Worm (Caenorhabditis elegans) whole organism, young adult: Measurements from ENCODE around the gene apa-2.
A peak's percentile ranks its signal among the peaks of the same experiment; 100 is the strongest.

Experiments
- C06A6.2 ChIP-seq: fragments of 200-800 bp; sonication (Bioruptor generic); conservative IDR thresholded peaks from 2 replicates; pipeline ENCODE4 v1.3.6; 2022; ENCODE audit warnings: missing genetic modification characterization, missing compliant biosample characterization
- C17E4.6 ChIP-seq: fragments of 200-800 bp; sonication (Bioruptor generic); IDR thresholded peaks from 2 replicates; pipeline ENCODE4 v1.3.6; 2022; ENCODE audit warnings: missing genetic modification reagents, missing genetic modification characterization, missing compliant biosample characterization
- F10E7.11 ChIP-seq: sonication (generic microtip); optimal IDR thresholded peaks from 2 replicates; lab custom pipeline; 2017; ENCODE audit warnings: mild to moderate bottlenecking, missing genetic modification characterization, moderate library complexity, missing compliant biosample characterization
- F23B12.7 ChIP-seq: sonication (generic microtip); optimal IDR thresholded peaks from 2 replicates; lab custom pipeline; 2017; ENCODE audit warnings: missing genetic modification characterization, mild to moderate bottlenecking, missing compliant biosample characterization, antibody characterized with exemption, moderate library complexity; ENCODE audit not compliant: insufficient read depth
- F39B2.1 ChIP-seq: fragments of 200-800 bp; sonication (Bioruptor generic); IDR thresholded peaks from 2 replicates; pipeline ENCODE4 v1.3.6; 2022; ENCODE audit warnings: missing genetic modification reagents, missing genetic modification characterization, missing compliant biosample characterization
- F55B11.4 ChIP-seq: sonication (generic microtip); optimal IDR thresholded peaks from 2 replicates; lab custom pipeline; 2016; ENCODE audit warnings: missing compliant biosample characterization, missing genetic modification characterization, borderline replicate concordance; ENCODE audit not compliant: insufficient read depth
- K11D2.4 ChIP-seq: fragments of 200-800 bp; sonication (Bioruptor generic); IDR thresholded peaks from 2 replicates; pipeline ENCODE4 v1.3.6; 2022; ENCODE audit warnings: missing genetic modification reagents, missing genetic modification characterization, missing compliant biosample characterization
- T26A5.8 ChIP-seq: sonication (generic microtip); optimal IDR thresholded peaks from 2 replicates; lab custom pipeline; 2016; ENCODE audit warnings: missing genetic modification characterization, missing compliant biosample characterization
- Y53G8AR.9 ChIP-seq: fragments of 200-800 bp; sonication (Bioruptor generic); conservative IDR thresholded peaks from 2 replicates; pipeline ENCODE4 v1.3.6; 2022; ENCODE audit warnings: missing genetic modification reagents, missing genetic modification characterization, missing compliant biosample characterization
- Y95B8A.8 ChIP-seq: fragments of 200-800 bp; sonication (Bioruptor generic); IDR thresholded peaks from 2 replicates; pipeline ENCODE4 v1.3.6; 2022; ENCODE audit warnings: missing genetic modification reagents, missing genetic modification characterization, missing compliant biosample characterization
- aptf-2 ChIP-seq: fragments of 200-800 bp; sonication (Bioruptor generic); conservative IDR thresholded peaks from 2 replicates; pipeline ENCODE4 v1.3.6; 2022; ENCODE audit warnings: missing genetic modification reagents, missing genetic modification characterization, missing compliant biosample characterization
- atf-7 ChIP-seq: sonication (generic microtip); optimal IDR thresholded peaks from 2 replicates; lab custom pipeline; 2017; ENCODE audit warnings: mild to moderate bottlenecking, missing genetic modification characterization, missing compliant biosample characterization
- athp-1 ChIP-seq: sonication (generic microtip); optimal IDR thresholded peaks from 2 replicates; lab custom pipeline; 2017; ENCODE audit warnings: mild to moderate bottlenecking, missing genetic modification characterization, missing compliant biosample characterization
- attf-3 ChIP-seq: fragments of 200-800 bp; sonication (Bioruptor generic); conservative IDR thresholded peaks from 2 replicates; pipeline ENCODE4 v1.3.6; 2022; ENCODE audit warnings: missing genetic modification reagents, missing genetic modification characterization, missing compliant biosample characterization
- bed-2 ChIP-seq: fragments of 200-800 bp; sonication (Bioruptor generic); IDR thresholded peaks from 2 replicates; pipeline ENCODE4 v1.3.6; 2022; ENCODE audit warnings: missing genetic modification reagents, missing genetic modification characterization, missing compliant biosample characterization
- ccch-3 ChIP-seq: fragments of 200-800 bp; sonication (Bioruptor generic); optimal IDR thresholded peaks from 2 replicates; lab custom pipeline; 2018; ENCODE audit warnings: mild to moderate bottlenecking, missing genetic modification characterization, missing compliant biosample characterization
- cebp-1 ChIP-seq, 2 experiments: fragments of 200-800 bp in 1 of 2; sonication (Bioruptor generic) in 1 of 2; sonication (generic microtip) in 1 of 2; IDR thresholded peaks in 1 of 2; optimal IDR thresholded peaks in 1 of 2; 2 replicates each; pipeline versions ENCODE4 v1.3.6 to Lab custom; 2017 to 2022; ENCODE audit warnings: missing compliant biosample characterization in 2 of 2, missing genetic modification characterization in 2 of 2, mild to moderate bottlenecking in 1 of 2, missing genetic modification reagents in 1 of 2, moderate library complexity in 1 of 2
- ceh-27 ChIP-seq: fragments of 200-800 bp; sonication (Bioruptor generic); optimal IDR thresholded peaks from 2 replicates; lab custom pipeline; 2018; ENCODE audit warnings: mild to moderate bottlenecking, missing genetic modification characterization, moderate library complexity, missing compliant biosample characterization
- ceh-91 ChIP-seq: fragments of 200-800 bp; sonication (Bioruptor generic); IDR thresholded peaks from 2 replicates; pipeline ENCODE4 v1.3.6; 2022; ENCODE audit warnings: missing genetic modification reagents, missing genetic modification characterization, missing compliant biosample characterization
- dpff-1 ChIP-seq: sonication (generic microtip); optimal IDR thresholded peaks from 2 replicates; lab custom pipeline; 2017; ENCODE audit warnings: mild to moderate bottlenecking, missing genetic modification characterization, missing compliant biosample characterization
- egrh-3 ChIP-seq: fragments of 200-800 bp; sonication (Bioruptor generic); IDR thresholded peaks from 2 replicates; pipeline ENCODE4 v1.3.6; 2022; ENCODE audit warnings: missing genetic modification reagents, missing genetic modification characterization, missing compliant biosample characterization
- ets-4 ChIP-seq: fragments of 200-800 bp; sonication (Bioruptor generic); optimal IDR thresholded peaks from 2 replicates; lab custom pipeline; 2018; ENCODE audit warnings: mild to moderate bottlenecking, missing genetic modification characterization, missing compliant biosample characterization
- him-1 ChIP-seq: sonication (generic microtip); optimal IDR thresholded peaks from 2 replicates; lab custom pipeline; 2016; ENCODE audit warnings: missing genotype, missing genetic modification reagents, missing genetic modification characterization, missing compliant biosample characterization
- hlh-26 ChIP-seq: fragments of 200-800 bp; sonication (Bioruptor generic); conservative IDR thresholded peaks from 2 replicates; pipeline ENCODE4 v1.3.6; 2022; ENCODE audit warnings: missing genetic modification reagents, missing genetic modification characterization, missing compliant biosample characterization
- let-607 ChIP-seq, 2 experiments: fragments of 200-800 bp in 1 of 2; sonication (Bioruptor generic) in 1 of 2; sonication (generic microtip) in 1 of 2; optimal IDR thresholded peaks; 2 replicates each; lab custom pipeline; 2016 to 2018; ENCODE audit warnings: mild to moderate bottlenecking in 2 of 2, missing compliant biosample characterization in 2 of 2, missing genetic modification characterization in 2 of 2, moderate library complexity in 2 of 2, missing genotype in 1 of 2
- lin-35 ChIP-seq, 3 experiments: fragments of 150-350 bp in 2 of 3; sonication (generic microtip) in 1 of 3; optimal IDR thresholded peaks; 2 replicates each; lab custom pipeline; 2014 to 2018; ENCODE audit warnings: missing biosample characterization in 3 of 3, missing genetic modification characterization in 3 of 3, missing genetic modification reagents in 3 of 3
- lsl-1 ChIP-seq: fragments of 200-800 bp; sonication (Bioruptor generic); optimal IDR thresholded peaks from 2 replicates; lab custom pipeline; 2018; ENCODE audit warnings: mild to moderate bottlenecking, missing genetic modification characterization, moderate library complexity, missing compliant biosample characterization
- lsy-27 ChIP-seq: sonication (generic microtip); optimal IDR thresholded peaks from 2 replicates; lab custom pipeline; 2017; ENCODE audit warnings: missing genetic modification characterization, mild to moderate bottlenecking, missing compliant biosample characterization, antibody characterized with exemption, missing genotype, borderline replicate concordance; ENCODE audit not compliant: insufficient read depth
- madf-10 ChIP-seq: sonication (generic microtip); optimal IDR thresholded peaks from 2 replicates; lab custom pipeline; 2016; ENCODE audit warnings: mild to moderate bottlenecking, missing genetic modification characterization, missing compliant biosample characterization
- madf-8 ChIP-seq: fragments of 200-800 bp; sonication (Bioruptor generic); conservative IDR thresholded peaks from 2 replicates; pipeline ENCODE4 v1.3.6; 2022; ENCODE audit warnings: missing genetic modification reagents, missing genetic modification characterization, missing compliant biosample characterization
- mcd-1 ChIP-seq: fragments of 200-800 bp; sonication (Bioruptor generic); IDR thresholded peaks from 2 replicates; pipeline ENCODE4 v1.3.6; 2022; ENCODE audit warnings: missing genetic modification reagents, missing genetic modification characterization, missing compliant biosample characterization
- mel-28 ChIP-seq: sonication (generic microtip); optimal IDR thresholded peaks from 2 replicates; lab custom pipeline; 2016; ENCODE audit warnings: borderline replicate concordance, mild to moderate bottlenecking, missing genetic modification characterization, missing compliant biosample characterization
- mxl-1 ChIP-seq: sonication (generic microtip); optimal IDR thresholded peaks from 2 replicates; lab custom pipeline; 2016; ENCODE audit warnings: missing genetic modification characterization, missing compliant biosample characterization
- nfya-2 ChIP-seq: fragments of 200-800 bp; sonication (Bioruptor generic); IDR thresholded peaks from 2 replicates; pipeline ENCODE4 v1.3.6; 2022; ENCODE audit warnings: missing genetic modification reagents, missing genetic modification characterization, missing compliant biosample characterization
- pbrm-1 ChIP-seq: fragments of 200-800 bp; sonication (Bioruptor generic); IDR thresholded peaks from 2 replicates; pipeline ENCODE4 v1.3.6; 2022; ENCODE audit warnings: missing genetic modification reagents, missing genetic modification characterization, missing compliant biosample characterization
- rpc-1 ChIP-seq, 2 experiments: fragments of 150-350 bp in 1 of 2; sonication (generic microtip) in 1 of 2; optimal IDR thresholded peaks; 2 replicates each; lab custom pipeline; 2014 to 2018; ENCODE audit warnings: missing biosample characterization in 1 of 2, missing genetic modification characterization in 1 of 2, missing genetic modification reagents in 1 of 2, missing genotype in 1 of 2
- sdz-38 ChIP-seq: sonication (generic microtip); optimal IDR thresholded peaks from 2 replicates; lab custom pipeline; 2016; ENCODE audit warnings: missing genotype, missing genetic modification characterization, missing compliant biosample characterization
- sea-2 ChIP-seq: fragments of 200-800 bp; sonication (Bioruptor generic); IDR thresholded peaks from 2 replicates; pipeline ENCODE4 v1.3.6; 2022; ENCODE audit warnings: missing genetic modification characterization, missing compliant biosample characterization
- sptf-2 ChIP-seq: fragments of 200-800 bp; sonication (Bioruptor generic); optimal IDR thresholded peaks from 2 replicates; lab custom pipeline; 2018; ENCODE audit warnings: mild to moderate bottlenecking, missing genetic modification characterization, missing compliant biosample characterization
- unc-130 ChIP-seq: sonication (generic microtip); optimal IDR thresholded peaks from 2 replicates; lab custom pipeline; 2016; ENCODE audit warnings: missing genetic modification reagents, missing genetic modification characterization, missing compliant biosample characterization
- unc-62 ChIP-seq: fragments of 150-350 bp; optimal IDR thresholded peaks from 2 replicates; lab custom pipeline; 2014; ENCODE audit warnings: missing biosample characterization, missing genetic modification reagents, missing genetic modification characterization
- xnd-1 ChIP-seq: sonication (generic microtip); optimal IDR thresholded peaks from 2 replicates; lab custom pipeline; 2016; ENCODE audit warnings: missing genotype, missing genetic modification reagents, missing genetic modification characterization, missing compliant biosample characterization
- zfh-2 ChIP-seq: fragments of 200-800 bp; sonication (Bioruptor generic); conservative IDR thresholded peaks from 2 replicates; pipeline ENCODE4 v1.3.6; 2022; ENCODE audit warnings: missing genetic modification reagents, missing genetic modification characterization, missing compliant biosample characterization
- zim-3 ChIP-seq: sonication (generic microtip); optimal IDR thresholded peaks from 2 replicates; lab custom pipeline; 2017; ENCODE audit warnings: mild to moderate bottlenecking, missing genetic modification characterization, moderate library complexity, missing compliant biosample characterization
- ztf-3 ChIP-seq: fragments of 200-800 bp; sonication (Bioruptor generic); optimal IDR thresholded peaks from 2 replicates; lab custom pipeline; 2018; ENCODE audit warnings: mild to moderate bottlenecking, missing genetic modification characterization, missing compliant biosample characterization

Gene apa-2

DNA sequence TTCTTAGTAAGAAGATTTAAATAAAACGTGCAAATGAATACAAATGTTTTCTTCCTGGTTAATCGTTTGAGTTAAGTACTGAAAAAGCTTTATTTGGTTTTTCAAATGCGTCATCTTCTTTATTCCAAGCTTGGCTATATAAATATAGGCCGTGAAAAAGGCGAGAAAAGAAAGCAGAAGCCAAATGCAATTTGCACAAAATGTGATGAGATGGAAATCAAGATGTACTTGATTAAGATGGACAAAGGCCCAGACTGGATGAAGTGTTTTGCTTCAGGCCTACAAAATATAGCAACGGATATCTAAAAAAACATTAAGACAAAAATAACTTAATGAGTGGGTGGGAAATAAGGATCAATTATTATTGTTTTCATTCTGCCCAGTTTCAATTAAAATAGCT, 33.7 kb downstream of the apa-2 start:
- TF ChIP-seq zim-3 (tag; lab: Kevin White, UChicago) (no peak), nfya-2 (no peak), mel-28 (tag; lab: Kevin White, UChicago) (no peak), aptf-2 (GFP tag; lab: Robert Waterston, UW) (no peak), unc-62 (GFP tag; lab: Kevin White, UChicago) (no peak), sptf-2 (GFP tag; lab: Kevin White, UChicago) (no peak), zfh-2 (no peak), C17E4.6 (GFP tag; lab: Robert Waterston, UW) (no peak), sea-2 (GFP tag; lab: Robert Waterston, UW) (no peak), rpc-1 (optimal IDR thresholded peaks at IDR 0.05; lab: Kevin White, UChicago) (no peak), rpc-1 (tag; optimal IDR thresholded peaks at IDR 0.05; lab: Kevin White, UChicago) (no peak), F10E7.11 (tag; lab: Kevin White, UChicago) (no peak), egrh-3 (GFP tag; lab: Robert Waterston, UW) (no peak), lsy-27 (tag; lab: Kevin White, UChicago) (no peak), F39B2.1 (GFP tag; lab: Robert Waterston, UW) (no peak), sdz-38 (tag; lab: Kevin White, UChicago) (no peak)
- TF ChIP-seq, all 124 proteins: peak for 0

DNA sequence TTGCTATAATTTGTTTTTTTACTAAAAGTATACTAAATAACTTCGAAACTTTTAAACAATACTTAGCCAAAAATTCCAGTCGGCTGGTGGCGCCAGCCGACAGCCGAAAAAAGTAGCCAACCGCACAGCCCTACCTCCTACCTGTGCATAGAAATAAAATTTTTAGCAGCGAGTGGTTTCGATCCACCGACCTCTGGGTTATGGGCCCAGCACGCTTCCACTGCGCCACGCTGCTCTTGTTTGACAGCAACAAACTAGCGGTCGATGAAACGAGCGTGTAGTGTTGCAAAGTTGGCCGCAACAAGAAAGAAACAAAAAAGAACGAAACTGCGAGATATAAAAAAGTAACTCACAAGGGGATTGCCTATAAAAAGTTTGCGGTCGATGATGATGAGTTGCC, 34.5 kb downstream of the apa-2 start:
- TF ChIP-seq Y95B8A.8 = no peak
- TF ChIP-seq lin-35 (GFP tag; optimal IDR thresholded peaks at IDR 0.05; lab: Kevin White, UChicago) = no peak
- TF ChIP-seq dpff-1 (tag; lab: Kevin White, UChicago) = no peak
- TF ChIP-seq ceh-27 (GFP tag; lab: Kevin White, UChicago) = peak; percentile 18
- TF ChIP-seq him-1 (tag; lab: Kevin White, UChicago) = peak; percentile 77
- TF ChIP-seq cebp-1 (GFP tag; IDR thresholded peaks at IDR 0.05; lab: Robert Waterston, UW) = no peak
- peak; percentile 64 for TF ChIP-seq cebp-1 (tag; optimal IDR thresholded peaks at IDR 0.05; lab: Kevin White, UChicago)
- no peak for TF ChIP-seq ccch-3
- TF ChIP-seq attf-3 (GFP tag; lab: Robert Waterston, UW) = no peak
- no peak for TF ChIP-seq ztf-3 (GFP tag; lab: Kevin White, UChicago)
- TF ChIP-seq unc-130 (GFP tag; lab: Kevin White, UChicago) = peak; percentile 43
- no peak for TF ChIP-seq xnd-1 (tag; lab: Kevin White, UChicago)
- TF ChIP-seq lsl-1 (GFP tag; lab: Kevin White, UChicago) = no peak
- TF ChIP-seq atf-7 (tag; lab: Kevin White, UChicago) = peak; percentile 53
- peak; percentile 84 for TF ChIP-seq mxl-1
- no peak for TF ChIP-seq F10E7.11 (tag; lab: Kevin White, UChicago)
- TF ChIP-seq ceh-91 (GFP tag; lab: Robert Waterston, UW) = no peak
- no peak for TF ChIP-seq madf-8
- peak; percentile 72; the same call in 1 of the 2 replicates for TF ChIP-seq Y53G8AR.9 (GFP tag; lab: Robert Waterston, UW)
- peak; percentile 36; the same call in 1 of the 2 replicates for TF ChIP-seq pbrm-1
- peak; percentile 24 to 27 for TF ChIP-seq let-607 (tag; optimal IDR thresholded peaks at IDR 0.05; lab: Kevin White, UChicago)
- TF ChIP-seq athp-1 = peak; percentile 34
- TF ChIP-seq F39B2.1 (GFP tag; lab: Robert Waterston, UW) = 0 out of 2 replicates have a peak, but pooled peaks have one; percentile 41
- no peak; the same call in none of the 2 replicates for TF ChIP-seq mcd-1
- TF ChIP-seq bed-2 (GFP tag; lab: Robert Waterston, UW) = no peak
- TF ChIP-seq F23B12.7 = peak; percentile 7
- peak; percentile 49 for TF ChIP-seq madf-10 (tag; lab: Kevin White, UChicago)
- TF ChIP-seq K11D2.4 (GFP tag; lab: Robert Waterston, UW) = no peak
- no peak for TF ChIP-seq T26A5.8
- TF ChIP-seq hlh-26 (GFP tag; lab: Robert Waterston, UW) = no peak
- no peak for TF ChIP-seq lsy-27 (tag; lab: Kevin White, UChicago)
- peak; percentile 9 for TF ChIP-seq ets-4
- no peak for TF ChIP-seq F55B11.4 (tag; lab: Kevin White, UChicago)
- no peak for TF ChIP-seq C06A6.2 (GFP tag; lab: Robert Waterston, UW)
